Worm (Caenorhabditis elegans): ENCODE results near the gene kcmf-1.

DNA sequence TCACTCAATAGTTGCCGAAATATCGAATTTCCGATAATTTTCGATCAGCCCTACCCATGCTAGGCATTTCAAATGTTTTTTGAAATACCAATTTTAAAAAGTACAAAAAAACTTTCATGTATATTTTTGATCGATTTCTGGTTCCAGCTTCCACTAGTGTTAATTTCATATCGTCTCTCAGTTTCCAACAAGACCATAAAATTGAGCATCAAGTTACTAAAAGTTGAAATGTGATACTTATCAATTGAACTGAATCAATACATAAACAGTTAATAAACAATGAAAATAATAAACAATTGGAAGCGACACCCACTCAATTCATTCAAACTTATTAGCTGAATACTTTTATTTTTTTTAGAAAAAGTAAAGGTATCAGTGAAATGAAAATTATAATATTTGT lies 37.0 kb downstream of the kcmf-1 start, which contains the start of gene cup-4:
- TF ChIP-seq unc-62 (GFP tag; optimal IDR thresholded peaks at IDR 0.05) (no peak), ham-2 (GFP tag; optimal IDR thresholded peaks at IDR 0.05) (no peak), nhr-237 (tag; optimal IDR thresholded peaks at IDR 0.05) (no peak), mab-5 (tag; optimal IDR thresholded peaks at IDR 0.05) (no peak), ces-1 (GFP tag; optimal IDR thresholded peaks at IDR 0.05) (no peak), mep-1 (tag; optimal IDR thresholded peaks at IDR 0.05) (no peak), sem-2 (GFP tag; optimal IDR thresholded peaks at IDR 0.05) (no peak), elt-3 (tag; optimal IDR thresholded peaks at IDR 0.05) (no peak), lin-13 (tag; optimal IDR thresholded peaks at IDR 0.05) (no peak), ztf-11 (tag; optimal IDR thresholded peaks at IDR 0.05) (no peak), bed-3 (GFP tag; optimal IDR thresholded peaks at IDR 0.05) (no peak), pha-4 (tag; optimal IDR thresholded peaks at IDR 0.05) (no peak), sptf-1 (tag; optimal IDR thresholded peaks at IDR 0.05) (no peak)
